Fruit fly (Drosophila melanogaster) whole organism, embryonic: Measurements from ENCODE around the gene alpha4GT2.

Source experiments
- Blimp-1 ChIP-seq: fragments of 200-800 bp; sonication (Bioruptor generic); optimal IDR thresholded peaks from 3 replicates; lab custom pipeline; 2018; ENCODE audit warnings: missing biosample characterization, missing genetic modification characterization, mild to moderate bottlenecking, moderate library complexity, missing genetic modification reagents
- CG10267 ChIP-seq: fragments of 200-800 bp; sonication (Bioruptor generic); optimal IDR thresholded peaks from 2 replicates; lab custom pipeline; 2018; ENCODE audit warnings: missing biosample characterization, mild to moderate bottlenecking, missing genetic modification characterization, moderate library complexity
- CG10959 ChIP-seq: fragments of 200-800 bp; sonication (Bioruptor generic); IDR thresholded peaks from 2 replicates; pipeline ENCODE4 v1.3.6; 2022; ENCODE audit warnings: missing biosample characterization, missing genetic modification characterization
- CG11723 ChIP-seq: fragments of 200-800 bp; sonication (Bioruptor generic); optimal IDR thresholded peaks from 2 replicates; lab custom pipeline; 2017; ENCODE audit warnings: missing biosample characterization, mild to moderate bottlenecking, missing genetic modification characterization
- CG12104 ChIP-seq: fragments of 200-800 bp; sonication (Bioruptor generic); optimal IDR thresholded peaks from 3 replicates; lab custom pipeline; 2016; ENCODE audit warnings: missing biosample characterization, missing genetic modification characterization
- CG1233 ChIP-seq: fragments of 200-800 bp; sonication (Bioruptor generic); optimal IDR thresholded peaks from 4 replicates; lab custom pipeline; 2018; ENCODE audit warnings: missing biosample characterization, mild to moderate bottlenecking, missing genetic modification characterization
- CG12769 ChIP-seq: fragments of 200-800 bp; sonication (Bioruptor generic); optimal IDR thresholded peaks from 2 replicates; lab custom pipeline; 2019; ENCODE audit warnings: missing biosample characterization, mild to moderate bottlenecking, missing genetic modification characterization, moderate library complexity
- CG13287 ChIP-seq: fragments of 200-800 bp; sonication (Bioruptor generic); IDR thresholded peaks from 2 replicates; pipeline ENCODE4 v1.3.6; 2022; ENCODE audit warnings: missing biosample characterization, missing genetic modification characterization; ENCODE audit not compliant: partially characterized antibody
- CG14441 ChIP-seq: fragments of 200-800 bp; sonication (Bioruptor generic); IDR thresholded peaks from 2 replicates; pipeline ENCODE4 v1.3.6; 2022; ENCODE audit warnings: missing biosample characterization, missing genetic modification characterization
- CG16815 ChIP-seq: fragments of 200-800 bp; sonication (Bioruptor generic); optimal IDR thresholded peaks from 3 replicates; lab custom pipeline; 2017; ENCODE audit warnings: missing biosample characterization, mild to moderate bottlenecking, missing genetic modification characterization
- CG1792 ChIP-seq: fragments of 200-800 bp; sonication (Bioruptor generic); optimal IDR thresholded peaks from 2 replicates; lab custom pipeline; 2016; ENCODE audit warnings: missing biosample characterization, missing genetic modification characterization
- CG34422 ChIP-seq: fragments of 200-800 bp; sonication (Bioruptor generic); IDR thresholded peaks from 3 replicates; pipeline ENCODE4 v1.3.6; 2022; ENCODE audit warnings: missing biosample characterization, missing genetic modification characterization
- CG4328 ChIP-seq: fragments of 200-800 bp; sonication (Bioruptor generic); optimal IDR thresholded peaks from 3 replicates; lab custom pipeline; 2017; ENCODE audit warnings: missing biosample characterization, missing genetic modification reagents, missing genetic modification characterization
- CG4404 ChIP-seq: fragments of 200-800 bp; sonication (Bioruptor generic); IDR thresholded peaks from 2 replicates; pipeline ENCODE4 v1.3.6; 2022; ENCODE audit warnings: missing biosample characterization, missing genetic modification characterization
- CG7357 ChIP-seq: fragments of 200-800 bp; sonication (Bioruptor generic); IDR thresholded peaks from 3 replicates; pipeline ENCODE4 v1.3.6; 2022; ENCODE audit warnings: missing biosample characterization, missing genetic modification characterization
- CG7786 ChIP-seq: fragments of 200-800 bp; sonication (Bioruptor generic); optimal IDR thresholded peaks from 2 replicates; lab custom pipeline; 2016; ENCODE audit warnings: missing biosample characterization, missing genetic modification characterization
- CG8290 ChIP-seq, 3 experiments: fragments of 200-800 bp; sonication (Bioruptor generic); optimal IDR thresholded peaks; 2 replicates each; lab custom pipeline; 2016 to 2019; ENCODE audit warnings: missing biosample characterization in 3 of 3, missing genetic modification characterization in 3 of 3, mild to moderate bottlenecking in 2 of 3, moderate library complexity in 1 of 3
- CHES-1-like ChIP-seq: fragments of 200-800 bp; sonication (Bioruptor generic); optimal IDR thresholded peaks from 2 replicates; lab custom pipeline; 2016; ENCODE audit warnings: missing biosample characterization, missing genetic modification characterization
- Elba2 ChIP-seq: fragments of 200-800 bp; sonication (Bioruptor generic); optimal IDR thresholded peaks from 3 replicates; lab custom pipeline; 2016; ENCODE audit warnings: missing biosample characterization, missing genetic modification characterization
- Hr51 ChIP-seq, 2 experiments: fragments of 200-800 bp; sonication (Bioruptor generic); optimal IDR thresholded peaks; 2 replicates in 1 of 2; 3 replicates in 1 of 2; lab custom pipeline; 2016 to 2018; ENCODE audit warnings: missing biosample characterization in 2 of 2, missing genetic modification characterization in 2 of 2, mild to moderate bottlenecking in 1 of 2, moderate library complexity in 1 of 2
- Jarid2 ChIP-seq: fragments of 200-800 bp; sonication (Bioruptor generic); optimal IDR thresholded peaks from 3 replicates; lab custom pipeline; 2017; ENCODE audit warnings: mild to moderate bottlenecking, missing biosample characterization, missing genetic modification reagents, missing genetic modification characterization
- Meics ChIP-seq: fragments of 200-800 bp; sonication (Bioruptor generic); optimal IDR thresholded peaks from 2 replicates; lab custom pipeline; 2017; ENCODE audit warnings: missing biosample characterization, mild to moderate bottlenecking, missing genetic modification characterization
- NK7.1 ChIP-seq: fragments of 200-800 bp; sonication (Bioruptor generic); optimal IDR thresholded peaks from 3 replicates; lab custom pipeline; 2016; ENCODE audit warnings: missing biosample characterization, missing genetic modification characterization
- NfI ChIP-seq: fragments of 200-800 bp; sonication (Bioruptor generic); optimal IDR thresholded peaks from 3 replicates; lab custom pipeline; 2018; ENCODE audit warnings: missing biosample characterization, mild to moderate bottlenecking, missing genetic modification characterization, moderate library complexity
- PHDP ChIP-seq: fragments of 200-800 bp; sonication (Bioruptor generic); optimal IDR thresholded peaks from 3 replicates; lab custom pipeline; 2018; ENCODE audit warnings: missing biosample characterization, mild to moderate bottlenecking, missing genetic modification characterization, moderate library complexity
- Sin3A ChIP-seq: fragments of >200 bp; optimal IDR thresholded peaks from 2 replicates; lab custom pipeline; 2018
- Taf1 ChIP-seq: fragments of 200-800 bp; sonication (Bioruptor generic); IDR thresholded peaks from 2 replicates; pipeline ENCODE4 v1.3.6; 2022; ENCODE audit warnings: missing biosample characterization, missing genetic modification characterization
- Usf ChIP-seq: fragments of 200-800 bp; sonication (Bioruptor generic); optimal IDR thresholded peaks from 2 replicates; lab custom pipeline; 2017; ENCODE audit warnings: missing genotype, missing biosample characterization, missing genetic modification characterization
- ac ChIP-seq: fragments of 200-800 bp; sonication (Bioruptor generic); optimal IDR thresholded peaks from 3 replicates; lab custom pipeline; 2017; ENCODE audit warnings: missing biosample characterization, mild to moderate bottlenecking, missing genetic modification characterization
- btn ChIP-seq: fragments of 200-800 bp; sonication (Bioruptor generic); optimal IDR thresholded peaks from 2 replicates; lab custom pipeline; 2016; ENCODE audit warnings: missing biosample characterization, missing genetic modification characterization
- cwo ChIP-seq: fragments of 200-800 bp; sonication (Bioruptor generic); optimal IDR thresholded peaks from 3 replicates; lab custom pipeline; 2017; ENCODE audit warnings: missing biosample characterization, missing genetic modification characterization, mild to moderate bottlenecking, moderate library complexity, missing genetic modification reagents
- dimm ChIP-seq: fragments of 200-800 bp; sonication (Bioruptor generic); IDR thresholded peaks from 2 replicates; pipeline ENCODE4 v1.3.6; 2022; ENCODE audit warnings: missing biosample characterization, missing genetic modification characterization
- fd3F ChIP-seq: fragments of 200-800 bp; sonication (Bioruptor generic); optimal IDR thresholded peaks from 2 replicates; lab custom pipeline; 2018; ENCODE audit warnings: missing biosample characterization, mild to moderate bottlenecking, missing genetic modification characterization, moderate library complexity
- fru ChIP-seq: fragments of >200 bp; optimal IDR thresholded peaks from 2 replicates; lab custom pipeline; 2017
- gem ChIP-seq: fragments of 200-800 bp; sonication (Bioruptor generic); optimal IDR thresholded peaks from 2 replicates; lab custom pipeline; 2019; ENCODE audit warnings: missing biosample characterization, mild to moderate bottlenecking, missing genetic modification characterization, moderate library complexity
- inv ChIP-seq: fragments of 200-800 bp; sonication (Bioruptor generic); IDR thresholded peaks from 2 replicates; pipeline ENCODE4 v1.3.6; 2022; ENCODE audit warnings: missing biosample characterization, missing genetic modification characterization; ENCODE audit not compliant: partially characterized antibody
- mam ChIP-seq: fragments of 200-800 bp; sonication (Bioruptor generic); optimal IDR thresholded peaks from 3 replicates; lab custom pipeline; 2016; ENCODE audit warnings: missing biosample characterization, missing genetic modification characterization
- pb ChIP-seq: fragments of 200-800 bp; sonication (Bioruptor generic); optimal IDR thresholded peaks from 3 replicates; lab custom pipeline; 2016; ENCODE audit warnings: missing biosample characterization, missing genetic modification characterization
- pho ChIP-seq: fragments of 200-800 bp; sonication (Bioruptor generic); optimal IDR thresholded peaks from 2 replicates; lab custom pipeline; 2016; ENCODE audit warnings: missing biosample characterization, missing genetic modification characterization
- pros ChIP-seq: fragments of 200-800 bp; sonication (Bioruptor generic); optimal IDR thresholded peaks from 3 replicates; lab custom pipeline; 2019; ENCODE audit warnings: missing biosample characterization, mild to moderate bottlenecking, missing genetic modification characterization, moderate library complexity
- repo ChIP-seq: fragments of 200-800 bp; sonication (Bioruptor generic); optimal IDR thresholded peaks from 2 replicates; lab custom pipeline; 2016; ENCODE audit warnings: missing biosample characterization, missing genetic modification characterization
- rib ChIP-seq: fragments of 200-800 bp; sonication (Bioruptor generic); IDR thresholded peaks from 2 replicates; pipeline ENCODE4 v1.3.6; 2022; ENCODE audit warnings: missing biosample characterization, missing genetic modification characterization
- ro ChIP-seq: fragments of 200-800 bp; sonication (Bioruptor generic); IDR thresholded peaks from 2 replicates; pipeline ENCODE4 v1.3.6; 2022; ENCODE audit warnings: missing biosample characterization, missing genetic modification characterization
- slp2 ChIP-seq: fragments of 200-800 bp; sonication (Bioruptor generic); optimal IDR thresholded peaks from 2 replicates; lab custom pipeline; 2016; ENCODE audit warnings: missing biosample characterization, missing genetic modification characterization
- sob ChIP-seq: fragments of 200-800 bp; sonication (Bioruptor generic); IDR thresholded peaks from 2 replicates; pipeline ENCODE4 v1.3.6; 2022; ENCODE audit warnings: missing biosample characterization, missing genetic modification characterization
- sqz ChIP-seq: fragments of 200-800 bp; sonication (Bioruptor generic); optimal IDR thresholded peaks from 3 replicates; lab custom pipeline; 2018; ENCODE audit warnings: missing biosample characterization, mild to moderate bottlenecking, missing genetic modification characterization
- tio ChIP-seq: fragments of 200-800 bp; sonication (Bioruptor generic); optimal IDR thresholded peaks from 2 replicates; lab custom pipeline; 2017; ENCODE audit warnings: missing biosample characterization, missing genetic modification characterization, inconsistent platforms
- toy ChIP-seq: fragments of 200-800 bp; sonication (Bioruptor generic); IDR thresholded peaks from 2 replicates; pipeline ENCODE4 v1.3.6; 2022; ENCODE audit warnings: missing biosample characterization, missing genetic modification characterization
- tup ChIP-seq: fragments of 200-800 bp; sonication (Bioruptor generic); optimal IDR thresholded peaks from 2 replicates; lab custom pipeline; 2016; ENCODE audit warnings: missing biosample characterization, mild to moderate bottlenecking, missing genetic modification characterization, moderate library complexity
- twi ChIP-seq: fragments of 200-800 bp; optimal IDR thresholded peaks from 2 replicates; lab custom pipeline; 2019; ENCODE audit warnings: missing biosample characterization, mild to moderate bottlenecking, missing genetic modification characterization, moderate library complexity
- wor ChIP-seq: fragments of 200-800 bp; sonication (Bioruptor generic); IDR thresholded peaks from 2 replicates; pipeline ENCODE4 v1.3.6; 2022; ENCODE audit warnings: missing biosample characterization, missing genetic modification characterization
- zfh2 ChIP-seq: fragments of 200-800 bp; sonication (Bioruptor generic); optimal IDR thresholded peaks from 2 replicates; lab custom pipeline; 2016; ENCODE audit warnings: missing biosample characterization, missing genetic modification characterization

Gene alpha4GT2

dm6 chr3R:25884301-25884700 is 52.3 kb downstream of the alpha4GT2 start (continued):
- TF ChIP-seq tio (GFP tag; lab: Kevin White, UChicago) (no peak), NK7.1 (no peak), CG14441 (0 out of 2 replicates have a peak, but pooled peaks have one; percentile 13), CG16815 (GFP tag; lab: Kevin White, UChicago) (peak; percentile 30), fd3F (GFP tag; lab: Kevin White, UChicago) (peak; percentile 30), CG10959 (GFP tag; lab: Robert Waterston, UW) (peak; percentile 39; the same call in 1 of the 2 replicates), CG13287 (GFP tag; lab: Robert Waterston, UW) (no peak), wor (no peak), CG8290 (GFP tag; optimal IDR thresholded peaks at IDR 0.05; lab: Kevin White, UChicago) (no peak), CG8290 (tag; optimal IDR thresholded peaks at IDR 0.05; lab: Kevin White, UChicago) (no peak), repo (GFP tag; lab: Kevin White, UChicago) (no peak), PHDP (tag; lab: Kevin White, UChicago) (peak; percentile 81), cwo (GFP tag; lab: Kevin White, UChicago) (peak; percentile 28), CG10267 (tag; lab: Kevin White, UChicago) (peak; percentile 79), CG7786 (GFP tag; lab: Kevin White, UChicago) (no peak), zfh2 (GFP tag; lab: Kevin White, UChicago) (no peak), pb (GFP tag; lab: Kevin White, UChicago) (no peak), sqz (GFP tag; lab: Kevin White, UChicago) (peak; percentile 45), Jarid2 (GFP tag; lab: Kevin White, UChicago) (no peak), Taf1 (GFP tag; lab: Robert Waterston, UW) (no peak), Usf (no peak), toy (GFP tag; lab: Robert Waterston, UW) (no peak), pho (GFP tag; lab: Kevin White, UChicago) (no peak), rib (GFP tag; lab: Robert Waterston, UW) (no peak), ro (GFP tag; lab: Robert Waterston, UW) (no peak), CHES-1-like (GFP tag; lab: Kevin White, UChicago) (no peak), CG12769 (tag; lab: Kevin White, UChicago) (no peak), inv (no peak), mam (no peak), gem (tag; lab: Kevin White, UChicago) (peak; percentile 91), Hr51 (GFP tag; optimal IDR thresholded peaks at IDR 0.05; lab: Kevin White, UChicago) (peak in 1 of 2 experiments; percentile 79), sob (GFP tag; lab: Robert Waterston, UW) (no peak), NfI (no peak), slp2 (GFP tag; lab: Kevin White, UChicago) (no peak), fru (lab: Kevin White, UChicago) (no peak), CG11723 (GFP tag; lab: Kevin White, UChicago) (no peak), Meics (GFP tag; lab: Kevin White, UChicago) (peak; percentile 33), twi (tag; lab: Kevin White, UChicago) (peak; percentile 63), CG4328 (GFP tag; lab: Kevin White, UChicago) (no peak), CG7357 (GFP tag; lab: Robert Waterston, UW) (no peak), CG34422 (GFP tag; lab: Robert Waterston, UW) (no peak), pros (GFP tag; lab: Kevin White, UChicago) (no peak), Blimp-1 (GFP tag; lab: Kevin White, UChicago) (peak; percentile 88), Sin3A (lab: Kevin White, UChicago) (no peak), CG12104 (GFP tag; lab: Kevin White, UChicago) (peak; percentile 54), tup (GFP tag; lab: Kevin White, UChicago) (no peak), CG1233 (GFP tag; lab: Kevin White, UChicago) (peak; percentile 24), CG4404 (GFP tag; lab: Robert Waterston, UW) (no peak), Elba2 (no peak), dimm (GFP tag; lab: Robert Waterston, UW) (peak; percentile 13; the same call in 1 of the 2 replicates), CG1792 (no peak), btn (GFP tag; lab: Kevin White, UChicago) (no peak), ac (GFP tag; lab: Kevin White, UChicago) (no peak)
